Worm (Caenorhabditis elegans): ENCODE results near the gene clec-40.

- TF ChIP-seq blmp-1 (tag; optimal IDR thresholded peaks at IDR 0.05) (no peak), nhr-237 (tag; optimal IDR thresholded peaks at IDR 0.05) (no peak), nhr-76 (tag; optimal IDR thresholded peaks at IDR 0.05) (no peak), nhr-2 (tag; optimal IDR thresholded peaks at IDR 0.05) (no peak), lin-13 (tag; optimal IDR thresholded peaks at IDR 0.05) (no peak), ceh-43 (GFP tag; optimal IDR thresholded peaks at IDR 0.05) (no peak), nhr-12 (tag; optimal IDR thresholded peaks at IDR 0.05) (no peak), mep-1 (tag; optimal IDR thresholded peaks at IDR 0.05) (no peak), unc-62 (GFP tag; optimal IDR thresholded peaks at IDR 0.05) (no peak), lsy-2 (tag; optimal IDR thresholded peaks at IDR 0.05) (no peak), pha-4 (tag; optimal IDR thresholded peaks at IDR 0.05) (no peak), nhr-28 (tag; optimal IDR thresholded peaks at IDR 0.05) (no peak)
Observed at ce11 chrV:16834989-16835388, 5.9 kb downstream of the clec-40 start, which contains the start of gene tni-3.

Measured in whole organism, mixed stage, embryonic.